Worm (Caenorhabditis elegans) whole organism, L3 larva: ENCODE data around the gene srx-113.

Experiments used
- R02D3.7 ChIP-seq: fragments of 150-350 bp; optimal IDR thresholded peaks from 2 replicates; lab custom pipeline; 2014; ENCODE audit warnings: missing biosample characterization, missing genetic modification characterization
- ceh-28 ChIP-seq: fragments of 150-350 bp; optimal IDR thresholded peaks from 2 replicates; lab custom pipeline; 2014; ENCODE audit warnings: missing biosample characterization, missing genetic modification reagents, missing genetic modification characterization
- ceh-82 ChIP-seq: fragments of 150-350 bp; optimal IDR thresholded peaks from 2 replicates; lab custom pipeline; 2014; ENCODE audit warnings: missing biosample characterization, missing genetic modification characterization
- elt-1 ChIP-seq: fragments of 150-350 bp; optimal IDR thresholded peaks from 2 replicates; lab custom pipeline; 2014; ENCODE audit warnings: missing biosample characterization, missing genetic modification characterization
- elt-3 ChIP-seq, 3 experiments: fragments of 150-350 bp in 1 of 3; sonication (generic microtip) in 2 of 3; optimal IDR thresholded peaks; 2 replicates in 2 of 3; 4 replicates in 1 of 3; lab custom pipeline; 2014 to 2017; ENCODE audit warnings: missing biosample characterization in 3 of 3, missing genetic modification characterization in 3 of 3
- fkh-10 ChIP-seq: sonication (generic microtip); optimal IDR thresholded peaks from 2 replicates; lab custom pipeline; 2017; ENCODE audit warnings: missing biosample characterization, missing genetic modification reagents, missing genetic modification characterization
- hmg-11 ChIP-seq: sonication (generic microtip); optimal IDR thresholded peaks from 2 replicates; lab custom pipeline; 2016; ENCODE audit warnings: missing genetic modification characterization, missing compliant biosample characterization
- jun-1 ChIP-seq: fragments of 150-350 bp; optimal IDR thresholded peaks from 2 replicates; lab custom pipeline; 2014; ENCODE audit warnings: missing biosample characterization, missing genetic modification reagents, missing genetic modification characterization
- nhr-11 ChIP-seq: fragments of 150-350 bp; optimal IDR thresholded peaks from 2 replicates; lab custom pipeline; 2014; ENCODE audit warnings: missing biosample characterization, missing genetic modification characterization
- nhr-12 ChIP-seq: fragments of 150-350 bp; optimal IDR thresholded peaks from 2 replicates; lab custom pipeline; 2014; ENCODE audit warnings: missing biosample characterization, missing genetic modification characterization
- nhr-23 ChIP-seq: fragments of 150-350 bp; optimal IDR thresholded peaks from 2 replicates; lab custom pipeline; 2014; ENCODE audit warnings: missing biosample characterization, missing genetic modification reagents, missing genetic modification characterization
- nhr-25 ChIP-seq: sonication (generic microtip); optimal IDR thresholded peaks from 2 replicates; lab custom pipeline; 2017; ENCODE audit warnings: missing biosample characterization, missing genetic modification characterization
- nhr-76 ChIP-seq: fragments of 150-350 bp; sonication (generic microtip); optimal IDR thresholded peaks from 5 replicates; lab custom pipeline; 2014; ENCODE audit warnings: missing biosample characterization, missing genetic modification characterization

ce11 chrV:12608857-12609256 lies 23.1 kb downstream of the srx-113 start, which contains the start of gene ZC116.5:
- TF ChIP-seq R02D3.7 (tag; lab: Kevin White, UChicago): no peak
- TF ChIP-seq elt-3 (tag; optimal IDR thresholded peaks at IDR 0.05; lab: Kevin White, UChicago): no peak
- TF ChIP-seq ceh-82 (tag; lab: Kevin White, UChicago): no peak
- TF ChIP-seq nhr-23 (tag; lab: Kevin White, UChicago): no peak
- TF ChIP-seq nhr-12 (tag; lab: Kevin White, UChicago): no peak
- no peak for TF ChIP-seq hmg-11 (tag; lab: Kevin White, UChicago)
- TF ChIP-seq jun-1 (tag; lab: Kevin White, UChicago): no peak
- TF ChIP-seq elt-1 (tag; lab: Kevin White, UChicago): no peak
- no peak for TF ChIP-seq ceh-28
- no peak for TF ChIP-seq fkh-10 (GFP tag; lab: Kevin White, UChicago)
- no peak for TF ChIP-seq nhr-76 (tag; lab: Kevin White, UChicago)
- no peak for TF ChIP-seq nhr-25 (tag; lab: Kevin White, UChicago)
- TF ChIP-seq nhr-11 (tag; lab: Kevin White, UChicago): no peak
